Fruit fly (Drosophila melanogaster) whole organism, prepupa: Measurements from ENCODE around the gene CG2017.

ENCODE experiments used
- CG10631 ChIP-seq: fragments of 200-800 bp; sonication (Bioruptor generic); optimal IDR thresholded peaks from 2 replicates; lab custom pipeline; 2016; ENCODE audit warnings: missing biosample characterization, missing genetic modification characterization
- CG15336 ChIP-seq: fragments of 200-800 bp; sonication (Bioruptor generic); IDR thresholded peaks from 2 replicates; pipeline ENCODE4 v1.3.6; 2022; ENCODE audit warnings: missing biosample characterization, missing genetic modification characterization
- CG34406 ChIP-seq: fragments of 200-800 bp; sonication (Bioruptor generic); optimal IDR thresholded peaks from 3 replicates; lab custom pipeline; 2016; ENCODE audit warnings: missing biosample characterization, missing genetic modification characterization
- CG8632 ChIP-seq: fragments of 200-800 bp; sonication (Bioruptor generic); optimal IDR thresholded peaks from 3 replicates; lab custom pipeline; 2016; ENCODE audit warnings: missing biosample characterization, missing genetic modification characterization
- Eip93F ChIP-seq: fragments of 200-800 bp; sonication (Bioruptor generic); optimal IDR thresholded peaks from 2 replicates; lab custom pipeline; 2016; ENCODE audit warnings: missing biosample characterization, mild to moderate bottlenecking, missing genetic modification characterization
- Ets96B ChIP-seq: fragments of 200-800 bp; optimal IDR thresholded peaks from 2 replicates; lab custom pipeline; 2019; ENCODE audit warnings: missing biosample characterization, mild to moderate bottlenecking, missing genetic modification characterization, moderate library complexity
- Gug ChIP-seq: fragments of 200-800 bp; sonication (Bioruptor generic); IDR thresholded peaks from 2 replicates; pipeline ENCODE4 v1.3.6; 2022; ENCODE audit warnings: missing biosample characterization, missing genetic modification characterization
- Lpt ChIP-seq: fragments of 200-800 bp; sonication (Bioruptor generic); optimal IDR thresholded peaks from 3 replicates; lab custom pipeline; 2016; ENCODE audit warnings: missing biosample characterization, missing genetic modification characterization
- OdsH ChIP-seq: fragments of 200-800 bp; sonication (Bioruptor generic); optimal IDR thresholded peaks from 3 replicates; lab custom pipeline; 2016; ENCODE audit warnings: missing biosample characterization, missing genetic modification characterization
- acj6 ChIP-seq: fragments of 200-800 bp; sonication (Bioruptor generic); optimal IDR thresholded peaks from 3 replicates; lab custom pipeline; 2016; ENCODE audit warnings: missing biosample characterization, missing genetic modification characterization
- fd85E ChIP-seq: fragments of 200-800 bp; sonication (Bioruptor generic); optimal IDR thresholded peaks from 3 replicates; lab custom pipeline; 2016; ENCODE audit warnings: missing biosample characterization, missing genetic modification characterization
- salr ChIP-seq, 2 experiments: fragments of 200-800 bp; sonication (Bioruptor generic); optimal IDR thresholded peaks; 3 replicates each; lab custom pipeline; 2016 to 2018; ENCODE audit warnings: missing biosample characterization in 2 of 2, missing genetic modification characterization in 2 of 2, mild to moderate bottlenecking in 1 of 2
- spab ChIP-seq: fragments of 200-800 bp; sonication (Bioruptor generic); optimal IDR thresholded peaks from 2 replicates; lab custom pipeline; 2017; ENCODE audit warnings: missing biosample characterization, mild to moderate bottlenecking, missing genetic modification characterization, missing genetic modification reagents

dm6 chr3R:5829762-5830161 lies 32.4 kb downstream of the CG2017 start, which contains the start of gene glob3:
- TF ChIP-seq acj6 (GFP tag; lab: Kevin White, UChicago) (no peak), OdsH (GFP tag; lab: Kevin White, UChicago) (no peak), CG15336 (no peak), fd85E (GFP tag; lab: Kevin White, UChicago) (no peak), CG8632 (GFP tag; lab: Kevin White, UChicago) (no peak), Eip93F (GFP tag; lab: Kevin White, UChicago) (no peak), Gug (GFP tag; lab: Robert Waterston, UW) (no peak), CG34406 (GFP tag; lab: Kevin White, UChicago) (no peak), salr (GFP tag; optimal IDR thresholded peaks at IDR 0.05; lab: Kevin White, UChicago) (no peak), Lpt (GFP tag; lab: Kevin White, UChicago) (no peak), Ets96B (no peak), spab (GFP tag; lab: Kevin White, UChicago) (no peak), CG10631 (no peak)
